Worm (Caenorhabditis elegans): ENCODE data around the gene F07H5.13.

Gene F07H5.13

ce11 chrII:8784235-8784928, 6.0 kb upstream of the F07H5.13 start (continued):
- TF ChIP-seq him-1 (tag; optimal IDR thresholded peaks at IDR 0.05) (no peak), nhr-80 (tag; optimal IDR thresholded peaks at IDR 0.05) (peak; percentile 21), unc-130 (GFP tag; optimal IDR thresholded peaks at IDR 0.05) (no peak), snpc-4 (GFP tag; optimal IDR thresholded peaks at IDR 0.05) (no peak), snpc-4 (tag; optimal IDR thresholded peaks at IDR 0.05) (peak in 2 of 4 experiments; percentile 3 to 18), sea-2 (GFP tag; IDR thresholded peaks at IDR 0.05) (no peak), sdz-38 (tag; optimal IDR thresholded peaks at IDR 0.05) (no peak), F22D6.2 (tag; optimal IDR thresholded peaks at IDR 0.05) (no peak), nhr-90 (tag; optimal IDR thresholded peaks at IDR 0.05) (no peak), ceh-100 (GFP tag; IDR thresholded peaks at IDR 0.05) (no peak), mcd-1 (GFP tag; IDR thresholded peaks at IDR 0.05) (peak; percentile 34; the same call in 1 of the 2 replicates), let-526 (GFP tag; IDR thresholded peaks at IDR 0.05) (no peak), cebp-1 (GFP tag; IDR thresholded peaks at IDR 0.05) (no peak), cebp-1 (tag; optimal IDR thresholded peaks at IDR 0.05) (peak; percentile 50), Y53F4B.3 (GFP tag; IDR thresholded peaks at IDR 0.05) (no peak), chd-7 (tag; optimal IDR thresholded peaks at IDR 0.05) (no peak), efl-1 (GFP tag; optimal IDR thresholded peaks at IDR 0.05) (no peak), let-607 (tag; optimal IDR thresholded peaks at IDR 0.05) (peak in 1 of 2 experiments; percentile 29), pha-4 (tag; optimal IDR thresholded peaks at IDR 0.05) (no peak), F55B11.4 (tag; optimal IDR thresholded peaks at IDR 0.05; ENCODE audit: borderline replicate concordance, insufficient read depth) (no peak), ama-1 (optimal IDR thresholded peaks at IDR 0.05) (peak; percentile 81), ama-1 (GFP tag; optimal IDR thresholded peaks at IDR 0.05) (no peak), ztf-28 (GFP tag; IDR thresholded peaks at IDR 0.05) (no peak), ceh-79 (tag; optimal IDR thresholded peaks at IDR 0.05) (no peak), attf-5 (GFP tag; optimal IDR thresholded peaks at IDR 0.05) (peak; percentile 27), sptf-2 (GFP tag; optimal IDR thresholded peaks at IDR 0.05) (no peak), D2030.7 (GFP tag; IDR thresholded peaks at IDR 0.05) (no peak), egl-44 (GFP tag; IDR thresholded peaks at IDR 0.05) (no peak), C06A6.2 (GFP tag; conservative IDR thresholded peaks at IDR 0.05) (no peak), ekl-4 (GFP tag; IDR thresholded peaks at IDR 0.05) (no peak), Y53G8AR.9 (GFP tag; conservative IDR thresholded peaks at IDR 0.05) (no peak), hmg-1.2 (GFP tag; IDR thresholded peaks at IDR 0.05) (peak; percentile 4; the same call in 1 of the 2 replicates), xnd-1 (tag; optimal IDR thresholded peaks at IDR 0.05) (no peak), F39B2.1 (GFP tag; IDR thresholded peaks at IDR 0.05) (no peak), nfya-1 (tag; optimal IDR thresholded peaks at IDR 0.05; ENCODE audit: borderline replicate concordance, insufficient read depth) (no peak), ztf-18 (tag; optimal IDR thresholded peaks at IDR 0.05) (no peak), mel-28 (tag; optimal IDR thresholded peaks at IDR 0.05; ENCODE audit: borderline replicate concordance) (no peak), hrde-1 (tag; optimal IDR thresholded peaks at IDR 0.05; ENCODE audit: borderline replicate concordance) (no peak), B0019.2 (GFP tag; conservative IDR thresholded peaks at IDR 0.05) (no peak), tbp1 (GFP tag; optimal IDR thresholded peaks at IDR 0.05) (no peak), T26A5.8 (tag; optimal IDR thresholded peaks at IDR 0.05) (no peak), B0336.3 (GFP tag; IDR thresholded peaks at IDR 0.05) (no peak), dox-1 (GFP tag; IDR thresholded peaks at IDR 0.05) (peak; percentile 40; the same call in 1 of the 2 replicates)
